Worm (Caenorhabditis elegans): Measurements from ENCODE around the gene srab-18.
A peak's percentile ranks its signal among the peaks of the same experiment; 100 is the strongest.

The srab-18 gene

ce11 chrV:9856978-9857377 lies 14.3 kb downstream of the srab-18 start:
- peak; percentile 49 for TF ChIP-seq elt-2 (tag; optimal IDR thresholded peaks at IDR 0.05)
- TF ChIP-seq nhr-11 (tag; optimal IDR thresholded peaks at IDR 0.05): no peak

ce11 chrV:9855920-9856852 lies 15.1 kb downstream of the srab-18 start:
- TF ChIP-seq nhr-71 (tag; optimal IDR thresholded peaks at IDR 0.05): peak; percentile 31
- no peak for TF ChIP-seq hpl-2 (GFP tag; optimal IDR thresholded peaks at IDR 0.05)
- TF ChIP-seq C16A3.4 (tag; optimal IDR thresholded peaks at IDR 0.05): no peak
- TF ChIP-seq lsy-2 (tag; optimal IDR thresholded peaks at IDR 0.05): peak; percentile 38 to 40
- TF ChIP-seq zag-1 (tag; optimal IDR thresholded peaks at IDR 0.05): no peak
- TF ChIP-seq zip-4 (GFP tag; optimal IDR thresholded peaks at IDR 0.05): no peak
- no peak for TF ChIP-seq efl-3 (GFP tag; optimal IDR thresholded peaks at IDR 0.05)
- TF ChIP-seq tlp-1 (tag; optimal IDR thresholded peaks at IDR 0.05): no peak
- peak; percentile 64 for TF ChIP-seq mep-1 (tag; optimal IDR thresholded peaks at IDR 0.05)
- no peak for TF ChIP-seq pax-3 (tag; optimal IDR thresholded peaks at IDR 0.05)
- TF ChIP-seq nhr-12 (tag; optimal IDR thresholded peaks at IDR 0.05): no peak
- no peak for TF ChIP-seq nhr-77 (tag; optimal IDR thresholded peaks at IDR 0.05)
- no peak for TF ChIP-seq ceh-88 (GFP tag; IDR thresholded peaks at IDR 0.05)
- no peak for TF ChIP-seq unc-98 (GFP tag; IDR thresholded peaks at IDR 0.05)
- no peak for TF ChIP-seq nhr-11 (tag; optimal IDR thresholded peaks at IDR 0.05)
- TF ChIP-seq tbx-2 (tag; optimal IDR thresholded peaks at IDR 0.05): peak; percentile 33
- TF ChIP-seq nhr-20 (tag; optimal IDR thresholded peaks at IDR 0.05): peak; percentile 56
- TF ChIP-seq snu-23 (GFP tag; optimal IDR thresholded peaks at IDR 0.05): peak; percentile 61
- no peak for TF ChIP-seq lin-13 (GFP tag; optimal IDR thresholded peaks at IDR 0.05)
- peak in 1 of 6 experiments; percentile 25 for TF ChIP-seq elt-3 (tag; optimal IDR thresholded peaks at IDR 0.05)
- peak; percentile 31 for TF ChIP-seq fkh-8 (tag; optimal IDR thresholded peaks at IDR 0.05)
- no peak for TF ChIP-seq unc-86 (tag; optimal IDR thresholded peaks at IDR 0.05)
- TF ChIP-seq nhr-85 (tag): peak; percentile 66
- no peak for TF ChIP-seq C34B4.2 (tag; optimal IDR thresholded peaks at IDR 0.05)
- peak; percentile 42 for TF ChIP-seq nhr-19 (GFP tag; conservative IDR thresholded peaks at IDR 0.05)
- no peak for TF ChIP-seq ceh-8 (GFP tag; optimal IDR thresholded peaks at IDR 0.05)
- no peak for TF ChIP-seq fkh-10 (GFP tag; optimal IDR thresholded peaks at IDR 0.05)
- TF ChIP-seq dsc-1 (tag; optimal IDR thresholded peaks at IDR 0.05): peak; percentile 9
- TF ChIP-seq isw-1 (GFP tag; IDR thresholded peaks at IDR 0.05): no peak
- TF ChIP-seq skn-1 (tag; optimal IDR thresholded peaks at IDR 0.05): no peak
- TF ChIP-seq egl-13 (tag; optimal IDR thresholded peaks at IDR 0.05): no peak
- peak; percentile 32 for TF ChIP-seq nhr-47 (tag; optimal IDR thresholded peaks at IDR 0.05)
- no peak for TF ChIP-seq unc-130 (tag; optimal IDR thresholded peaks at IDR 0.05)
- no peak for TF ChIP-seq lin-15B (tag; optimal IDR thresholded peaks at IDR 0.05)
- TF ChIP-seq xbp-1 (tag; optimal IDR thresholded peaks at IDR 0.05): peak; percentile 70
- TF ChIP-seq mab-9 (GFP tag; IDR thresholded peaks at IDR 0.05): no peak
- no peak for TF ChIP-seq lir-3 (tag; optimal IDR thresholded peaks at IDR 0.05; ENCODE audit: poor library complexity)
- TF ChIP-seq swsn-7 (tag; optimal IDR thresholded peaks at IDR 0.05): peak; percentile 45
- no peak for TF ChIP-seq aha-1 (tag; optimal IDR thresholded peaks at IDR 0.05)
- peak; percentile 4 for TF ChIP-seq ama-1 (optimal IDR thresholded peaks at IDR 0.05)
- TF ChIP-seq nhr-90 (tag; optimal IDR thresholded peaks at IDR 0.05; ENCODE audit: poor library complexity): peak; percentile 9
- TF ChIP-seq egl-27 (tag; optimal IDR thresholded peaks at IDR 0.05): no peak
- TF ChIP-seq blmp-1 (tag; optimal IDR thresholded peaks at IDR 0.05): peak; percentile 75
- no peak for TF ChIP-seq mef-2 (tag; optimal IDR thresholded peaks at IDR 0.05)
- TF ChIP-seq ztf-4 (tag; optimal IDR thresholded peaks at IDR 0.05): no peak
- TF ChIP-seq C04F5.9 (tag; optimal IDR thresholded peaks at IDR 0.05): no peak
- no peak for TF ChIP-seq lin-39 (tag; optimal IDR thresholded peaks at IDR 0.05)
- TF ChIP-seq F16B12.6 (tag; optimal IDR thresholded peaks at IDR 0.05): no peak
- TF ChIP-seq rnt-1 (tag; optimal IDR thresholded peaks at IDR 0.05): peak; percentile 67
